Worm (Caenorhabditis elegans): ENCODE measurements around the gene M163.5.

DNA sequence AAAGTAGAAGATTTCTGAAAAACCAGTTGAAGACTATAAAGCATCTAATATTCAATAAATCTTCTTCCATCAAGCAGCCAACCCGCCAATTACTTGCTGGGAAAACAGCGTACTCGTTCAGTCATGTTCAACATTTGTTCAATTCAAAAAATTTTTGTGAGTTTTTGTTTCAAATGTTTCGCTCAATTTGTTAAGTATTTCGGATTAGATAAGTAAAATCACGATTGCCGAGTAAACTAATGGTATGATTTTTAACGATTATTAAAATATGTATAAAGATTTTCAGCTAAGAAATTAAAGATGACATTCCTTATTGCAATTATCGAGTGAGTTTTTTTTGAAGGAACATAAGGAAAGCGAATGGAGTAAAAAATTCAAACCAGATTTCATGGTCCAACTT, 3.2 kb upstream of the M163.5 start, which contains the start of gene M163.10:
- no peak for TF ChIP-seq dao-5 (tag; optimal IDR thresholded peaks at IDR 0.05)
- no peak for TF ChIP-seq him-1 (tag; optimal IDR thresholded peaks at IDR 0.05)
- TF ChIP-seq W03F9.2 (tag; optimal IDR thresholded peaks at IDR 0.05) = no peak

Measured in whole organism, L4/young adult.